Fruit fly (Drosophila melanogaster) whole organism, wandering third instar larva: ENCODE results near the gene CG43083.

Experiments used
- Abd-B ChIP-seq: fragments of >200 bp; optimal IDR thresholded peaks from 2 replicates; lab custom pipeline; 2017; ENCODE audit warnings: missing biosample characterization, missing genetic modification characterization
- CG32264 ChIP-seq: fragments of 200-800 bp; sonication (Bioruptor generic); optimal IDR thresholded peaks from 2 replicates; lab custom pipeline; 2016; ENCODE audit warnings: missing biosample characterization, missing genetic modification characterization
- CG9705 ChIP-seq: fragments of 200-800 bp; sonication (Bioruptor generic); optimal IDR thresholded peaks from 2 replicates; lab custom pipeline; 2018; ENCODE audit warnings: missing biosample characterization, mild to moderate bottlenecking, missing genetic modification characterization
- CrebA ChIP-seq: fragments of 200-800 bp; sonication (Bioruptor generic); optimal IDR thresholded peaks from 2 replicates; lab custom pipeline; 2016; ENCODE audit warnings: missing biosample characterization, mild to moderate bottlenecking, missing genetic modification characterization, borderline replicate concordance
- Dfd ChIP-seq: fragments of >200 bp; optimal IDR thresholded peaks from 2 replicates; lab custom pipeline; 2017; ENCODE audit warnings: missing biosample characterization, missing genetic modification characterization
- Dif ChIP-seq: fragments of 200-275, 200-300 bp; sonication (Bioruptor generic); optimal IDR thresholded peaks from 2 replicates; lab custom pipeline; 2018; ENCODE audit warnings: missing biosample characterization, missing genetic modification characterization; ENCODE audit not compliant: partially characterized antibody
- GATAd ChIP-seq: sonication (Bioruptor generic); optimal IDR thresholded peaks from 2 replicates; lab custom pipeline; 2016; ENCODE audit warnings: missing biosample characterization, missing genetic modification characterization
- HLH106 ChIP-seq: fragments of 200-800 bp; optimal IDR thresholded peaks from 3 replicates; lab custom pipeline; 2019; ENCODE audit warnings: missing biosample characterization, mild to moderate bottlenecking, missing genetic modification characterization, moderate library complexity
- Hnf4 ChIP-seq: fragments of 200-800 bp; sonication (Bioruptor generic); optimal IDR thresholded peaks from 2 replicates; lab custom pipeline; 2016; ENCODE audit warnings: missing biosample characterization, mild to moderate bottlenecking, missing genetic modification characterization
- Hr78 ChIP-seq: fragments of >200 bp; optimal IDR thresholded peaks from 2 replicates; lab custom pipeline; 2017; ENCODE audit warnings: missing biosample characterization, missing genetic modification characterization
- Hr83 ChIP-seq: fragments of 200-300 bp; sonication (Bioruptor generic); optimal IDR thresholded peaks from 2 replicates; lab custom pipeline; 2016; ENCODE audit warnings: missing biosample characterization, mild to moderate bottlenecking, missing genetic modification characterization, moderate library complexity; ENCODE audit not compliant: poor library complexity, severe bottlenecking
- Jra ChIP-seq: sonication (Bioruptor generic); optimal IDR thresholded peaks from 2 replicates; lab custom pipeline; 2016; ENCODE audit warnings: missing biosample characterization, missing genetic modification characterization
- Mio ChIP-seq: sonication (Bioruptor generic); optimal IDR thresholded peaks from 2 replicates; lab custom pipeline; 2016; ENCODE audit warnings: missing biosample characterization, missing genetic modification characterization
- Myc ChIP-seq: fragments of >200 bp; optimal IDR thresholded peaks from 2 replicates; lab custom pipeline; 2017
- OdsH ChIP-seq: fragments of 200-800 bp; sonication (Bioruptor generic); optimal IDR thresholded peaks from 2 replicates; lab custom pipeline; 2016; ENCODE audit warnings: missing biosample characterization, mild to moderate bottlenecking, missing genetic modification characterization
- Rel ChIP-seq, 2 experiments: fragments of 200-800 bp; sonication (Bioruptor generic) in 1 of 2; optimal IDR thresholded peaks; 2 replicates in 1 of 2; 3 replicates in 1 of 2; lab custom pipeline; 2016 to 2019; ENCODE audit warnings: mild to moderate bottlenecking in 2 of 2, missing biosample characterization in 2 of 2, missing genetic modification characterization in 2 of 2, moderate library complexity in 1 of 2
- Sp1 ChIP-seq: fragments of 200-800 bp; sonication (Bioruptor generic); optimal IDR thresholded peaks from 3 replicates; lab custom pipeline; 2019; ENCODE audit warnings: missing biosample characterization, mild to moderate bottlenecking, missing genetic modification characterization, moderate library complexity
- Vsx2 ChIP-seq: fragments of 200-300, 225-300 bp; sonication (Bioruptor generic); optimal IDR thresholded peaks from 2 replicates; lab custom pipeline; 2018; ENCODE audit warnings: missing biosample characterization, missing genetic modification characterization; ENCODE audit not compliant: partially characterized antibody
- br ChIP-seq: fragments of 200-800 bp; sonication (Bioruptor generic); optimal IDR thresholded peaks from 2 replicates; lab custom pipeline; 2016; ENCODE audit warnings: missing biosample characterization, missing genetic modification characterization
- brk ChIP-seq: fragments of 200-800 bp; sonication (Bioruptor generic); optimal IDR thresholded peaks from 2 replicates; lab custom pipeline; 2016; ENCODE audit warnings: missing biosample characterization, mild to moderate bottlenecking, missing genetic modification characterization
- dl ChIP-seq, 2 experiments: fragments of 175-275, 200-275 bp in 1 of 2; fragments of 200-275 bp in 1 of 2; sonication (Bioruptor generic); optimal IDR thresholded peaks; lab custom pipeline; 2018; ENCODE audit warnings: mild to moderate bottlenecking in 2 of 2, missing biosample characterization in 2 of 2, missing genetic modification characterization in 2 of 2, moderate library complexity in 2 of 2; ENCODE audit not compliant: partially characterized antibody in 2 of 2, insufficient read depth in 1 of 2
- dmrt93B ChIP-seq: fragments of 200-800 bp; sonication (Bioruptor generic); optimal IDR thresholded peaks from 2 replicates; lab custom pipeline; 2018; ENCODE audit warnings: missing biosample characterization, mild to moderate bottlenecking, missing genetic modification characterization
- dsf ChIP-seq: sonication (Bioruptor generic); optimal IDR thresholded peaks from 2 replicates; lab custom pipeline; 2016; ENCODE audit warnings: missing biosample characterization, missing genetic modification characterization, borderline replicate concordance
- ey ChIP-seq: fragments of 200-800 bp; sonication (Bioruptor generic); optimal IDR thresholded peaks from 2 replicates; lab custom pipeline; 2016; ENCODE audit warnings: missing biosample characterization, missing genetic modification characterization
- foxo ChIP-seq, 2 experiments: fragments of 200-800 bp; sonication (Bioruptor generic); optimal IDR thresholded peaks; 2 replicates in 1 of 2; 3 replicates in 1 of 2; lab custom pipeline; 2016 to 2017; ENCODE audit warnings: missing biosample characterization in 2 of 2, missing genetic modification characterization in 2 of 2
- fru ChIP-seq: fragments of 200-800 bp; sonication (Bioruptor generic); optimal IDR thresholded peaks from 3 replicates; lab custom pipeline; 2016; ENCODE audit warnings: missing biosample characterization, mild to moderate bottlenecking, missing genetic modification characterization
- h ChIP-seq: fragments of 200-800 bp; sonication (Bioruptor generic); optimal IDR thresholded peaks from 3 replicates; lab custom pipeline; 2016; ENCODE audit warnings: missing biosample characterization, mild to moderate bottlenecking, missing genetic modification characterization
- jim ChIP-seq: fragments of 175-275, 200-325 bp; sonication (Bioruptor generic); optimal IDR thresholded peaks from 2 replicates; lab custom pipeline; 2016; ENCODE audit warnings: missing biosample characterization, mild to moderate bottlenecking, missing genetic modification characterization
- lola ChIP-seq: fragments of >200 bp; optimal IDR thresholded peaks from 2 replicates; lab custom pipeline; 2017; ENCODE audit warnings: missing biosample characterization, missing genetic modification characterization
- pan ChIP-seq: fragments of >200 bp; optimal IDR thresholded peaks from 2 replicates; lab custom pipeline; 2017
- psq ChIP-seq: fragments of 200-800 bp; sonication (Bioruptor generic); optimal IDR thresholded peaks from 3 replicates; lab custom pipeline; 2017; ENCODE audit warnings: missing biosample characterization, mild to moderate bottlenecking, missing genetic modification characterization, moderate library complexity
- rgr ChIP-seq: fragments of 200-800 bp; sonication (Bioruptor generic); optimal IDR thresholded peaks from 3 replicates; lab custom pipeline; 2016; ENCODE audit warnings: missing biosample characterization, mild to moderate bottlenecking, missing genetic modification characterization
- sage ChIP-seq: fragments of 200-800 bp; sonication (Bioruptor generic); optimal IDR thresholded peaks from 2 replicates; lab custom pipeline; 2016; ENCODE audit warnings: missing biosample characterization, mild to moderate bottlenecking, missing genetic modification characterization
- tai ChIP-seq: sonication (Bioruptor generic); optimal IDR thresholded peaks from 2 replicates; lab custom pipeline; 2016; ENCODE audit warnings: missing biosample characterization, missing genetic modification characterization
- usp ChIP-seq: fragments of >200 bp; optimal IDR thresholded peaks from 2 replicates; lab custom pipeline; 2017; ENCODE audit warnings: missing biosample characterization, missing genetic modification characterization
- woc ChIP-seq: sonication (Bioruptor generic); optimal IDR thresholded peaks from 2 replicates; lab custom pipeline; 2016; ENCODE audit warnings: missing biosample characterization, mild to moderate bottlenecking, missing genetic modification characterization

Gene CG43083

DNA sequence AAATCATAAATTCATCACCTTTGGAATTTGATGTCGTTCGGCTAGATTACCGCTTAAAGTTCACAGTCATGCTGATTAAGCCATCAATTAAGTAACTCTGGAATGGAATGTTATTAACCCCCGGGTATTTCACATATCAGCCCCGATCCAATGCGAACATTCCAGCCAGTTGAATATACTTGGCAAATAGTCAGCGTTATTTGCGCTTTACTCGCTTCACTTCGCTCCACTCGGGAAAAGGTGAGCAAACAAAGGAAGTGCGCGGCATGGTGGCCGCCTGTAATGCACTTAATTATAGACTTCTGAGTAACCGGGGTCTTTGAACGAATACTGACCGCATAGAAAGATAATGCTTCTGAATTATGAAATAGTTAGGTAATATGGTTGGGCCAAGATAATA lies 10.8 kb upstream of the CG43083 start (continued):
- TF ChIP-seq brk (GFP tag; lab: Kevin White, UChicago) (peak; percentile 22), rgr (GFP tag; lab: Kevin White, UChicago) (peak; percentile 65), h (GFP tag; lab: Kevin White, UChicago) (peak; percentile 76), usp (GFP tag; lab: Kevin White, UChicago) (no peak), Abd-B (GFP tag; lab: Kevin White, UChicago) (no peak), Myc (lab: Kevin White, UChicago) (no peak), pan (lab: Kevin White, UChicago) (no peak), Hr83 (peak; percentile 92), Dfd (no peak), Hr78 (no peak), sage (GFP tag; lab: Kevin White, UChicago) (no peak), CG9705 (GFP tag; lab: Kevin White, UChicago) (no peak), woc (GFP tag; lab: Kevin White, UChicago) (no peak), Rel (GFP tag; optimal IDR thresholded peaks at IDR 0.05; lab: Kevin White, UChicago) (no peak), Rel (tag; optimal IDR thresholded peaks at IDR 0.05; lab: Kevin White, UChicago) (peak; percentile 42), OdsH (GFP tag; lab: Kevin White, UChicago) (peak; percentile 48), tai (peak; percentile 35)

DNA sequence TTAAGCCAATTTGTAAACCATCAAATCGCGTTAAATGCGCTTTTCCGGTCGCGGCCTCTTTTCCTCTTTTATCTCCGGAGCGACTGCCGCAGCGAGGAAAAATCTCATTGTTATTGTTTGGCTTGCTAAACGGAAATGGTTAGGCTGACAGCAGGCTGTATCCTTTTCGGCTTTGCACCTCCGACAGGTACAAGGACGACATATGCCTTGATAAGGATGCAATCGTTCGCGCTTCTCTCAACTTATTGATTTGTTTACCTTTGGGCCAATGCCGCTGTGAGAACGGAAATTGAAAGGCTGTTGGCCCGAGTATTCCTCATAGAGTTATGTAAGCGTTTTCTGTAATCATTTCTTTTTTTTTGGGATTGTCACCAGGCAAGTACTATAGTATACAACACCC lies 9.8 kb upstream of the CG43083 start:
- TF ChIP-seq Hr78 (no peak), usp (GFP tag; lab: Kevin White, UChicago) (no peak), CrebA (GFP tag; lab: Kevin White, UChicago) (no peak), Dif (GFP tag; lab: Kevin White, UChicago) (no peak)

DNA sequence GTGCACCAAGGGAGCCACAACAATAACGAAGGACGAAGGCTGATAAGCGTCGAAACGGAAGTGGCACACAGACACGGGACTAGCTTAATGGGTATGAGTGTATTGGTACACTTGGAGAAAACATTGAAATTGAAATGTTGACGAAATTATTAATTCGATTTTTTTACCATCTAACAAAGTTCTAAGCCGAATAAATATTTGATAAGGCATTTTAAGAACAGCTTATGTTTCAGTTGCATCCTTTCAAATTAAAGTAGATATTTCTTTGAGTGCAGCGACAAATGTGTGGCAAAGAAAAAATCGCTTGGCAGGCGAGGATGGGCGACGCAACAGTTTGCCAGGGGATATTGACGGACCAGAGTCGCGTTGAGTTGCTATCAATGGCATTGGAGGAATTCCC lies 8.4 kb upstream of the CG43083 start:
- TF ChIP-seq Dfd (no peak), lola (GFP tag; lab: Kevin White, UChicago) (no peak), fru (no peak), GATAd (no peak), br (GFP tag; lab: Kevin White, UChicago) (no peak), CrebA (GFP tag; lab: Kevin White, UChicago) (no peak), Hr83 (no peak), dsf (GFP tag; lab: Kevin White, UChicago) (no peak)

dm6 chr3L:15641590-15642019 lies 6.8 kb upstream of the CG43083 start:
- TF ChIP-seq Jra (GFP tag; lab: Kevin White, UChicago), result no peak
- TF ChIP-seq psq, result no peak
- no peak for TF ChIP-seq Rel (GFP tag; optimal IDR thresholded peaks at IDR 0.05; lab: Kevin White, UChicago)
- TF ChIP-seq Rel (tag; optimal IDR thresholded peaks at IDR 0.05; lab: Kevin White, UChicago), result no peak
- no peak for TF ChIP-seq CrebA (GFP tag; lab: Kevin White, UChicago)
- TF ChIP-seq foxo (GFP tag; optimal IDR thresholded peaks at IDR 0.05; lab: Kevin White, UChicago), result peak in 1 of 2 experiments; percentile 25
- TF ChIP-seq ey (GFP tag; lab: Kevin White, UChicago), result peak; percentile 11
- TF ChIP-seq lola (GFP tag; lab: Kevin White, UChicago), result no peak
- TF ChIP-seq CG32264, result no peak
- TF ChIP-seq h (GFP tag; lab: Kevin White, UChicago), result no peak
- peak; percentile 4 for TF ChIP-seq Sp1 (GFP tag; lab: Kevin White, UChicago)
- TF ChIP-seq Abd-B (GFP tag; lab: Kevin White, UChicago), result no peak
- peak; percentile 8 for TF ChIP-seq fru
- no peak for TF ChIP-seq rgr (GFP tag; lab: Kevin White, UChicago)
- TF ChIP-seq dsf (GFP tag; lab: Kevin White, UChicago), result no peak
- TF ChIP-seq Hnf4 (GFP tag; lab: Kevin White, UChicago), result no peak
- peak; percentile 20 for TF ChIP-seq br (GFP tag; lab: Kevin White, UChicago)
- no peak for TF ChIP-seq dmrt93B (GFP tag; lab: Kevin White, UChicago)
- TF ChIP-seq tai, result no peak
- no peak for TF ChIP-seq jim (GFP tag; lab: Kevin White, UChicago)
- peak; percentile 23 for TF ChIP-seq HLH106 (tag; lab: Kevin White, UChicago)
- TF ChIP-seq pan (lab: Kevin White, UChicago), result no peak
- TF ChIP-seq Myc (lab: Kevin White, UChicago), result no peak
- TF ChIP-seq brk (GFP tag; lab: Kevin White, UChicago), result no peak
- TF ChIP-seq dl (GFP tag; optimal IDR thresholded peaks at IDR 0.05; lab: Kevin White, UChicago; ENCODE audit: insufficient read depth in 1 of 2, partially characterized antibody in 2 of 2), result no peak
- no peak for TF ChIP-seq Hr83
- no peak for TF ChIP-seq Vsx2
- no peak for TF ChIP-seq Mio
- no peak for TF ChIP-seq Dif (GFP tag; lab: Kevin White, UChicago)
- no peak for TF ChIP-seq GATAd
- no peak for TF ChIP-seq sage (GFP tag; lab: Kevin White, UChicago)
